Worm (Caenorhabditis elegans): ENCODE measurements around the gene ZK105.8.

- no peak for TF ChIP-seq ztf-11 (tag; optimal IDR thresholded peaks at IDR 0.05)
- TF ChIP-seq ztf-4 (tag; optimal IDR thresholded peaks at IDR 0.05): no peak
- no peak for TF ChIP-seq nhr-28 (tag; optimal IDR thresholded peaks at IDR 0.05)
- no peak for TF ChIP-seq C34B4.2 (tag; optimal IDR thresholded peaks at IDR 0.05)
- no peak for TF ChIP-seq sptf-1 (tag; optimal IDR thresholded peaks at IDR 0.05)
- TF ChIP-seq ces-1 (GFP tag; optimal IDR thresholded peaks at IDR 0.05): no peak
- TF ChIP-seq lin-39 (tag; optimal IDR thresholded peaks at IDR 0.05): no peak
- TF ChIP-seq mef-2 (tag; optimal IDR thresholded peaks at IDR 0.05): no peak
- TF ChIP-seq nhr-76 (tag; optimal IDR thresholded peaks at IDR 0.05): no peak
- no peak for TF ChIP-seq dpl-1 (GFP tag; optimal IDR thresholded peaks at IDR 0.05)
- TF ChIP-seq unc-62 (GFP tag; optimal IDR thresholded peaks at IDR 0.05): no peak
- no peak for TF ChIP-seq ceh-88 (GFP tag; IDR thresholded peaks at IDR 0.05)
Measured at ce11 chrV:7747132-7747531, 22.8 kb downstream of the ZK105.8 start.

Measured in whole organism, L1 larva.